Worm (Caenorhabditis elegans) whole organism, early embryonic: ENCODE measurements around the gene W03B1.9.

Source experiments
- aly-1 ChIP-seq: sonication (generic microtip); optimal IDR thresholded peaks from 2 replicates; lab custom pipeline; 2016; ENCODE audit warnings: missing genetic modification characterization, missing compliant biosample characterization
- ama-1 ChIP-seq: fragments of 150-350 bp; optimal IDR thresholded peaks from 2 replicates; lab custom pipeline; 2014
- ceh-13 ChIP-seq: fragments of 200-800 bp; sonication (Bioruptor generic); optimal IDR thresholded peaks from 2 replicates; lab custom pipeline; 2018; ENCODE audit warnings: mild to moderate bottlenecking, missing genetic modification characterization, missing compliant biosample characterization
- flt-1 ChIP-seq: fragments of 200-800 bp; sonication (Bioruptor generic); IDR thresholded peaks from 2 replicates; pipeline ENCODE4 v1.3.6; 2022; ENCODE audit warnings: missing genetic modification characterization, missing compliant biosample characterization
- hnd-1 ChIP-seq: sonication (generic microtip); optimal IDR thresholded peaks from 2 replicates; lab custom pipeline; 2016; ENCODE audit warnings: missing genetic modification characterization, missing compliant biosample characterization
- pes-1 ChIP-seq: fragments of 200-800 bp; sonication (Bioruptor generic); IDR thresholded peaks from 2 replicates; pipeline ENCODE4 v1.3.6; 2022; ENCODE audit warnings: missing genetic modification reagents, missing genetic modification characterization, missing compliant biosample characterization
- scrt-1 ChIP-seq: fragments of 200-800 bp; sonication (Bioruptor generic); IDR thresholded peaks from 2 replicates; pipeline ENCODE4 v1.3.6; 2022; ENCODE audit warnings: missing genetic modification characterization, missing compliant biosample characterization
- tra-4 ChIP-seq: sonication (generic microtip); optimal IDR thresholded peaks from 2 replicates; lab custom pipeline; 2017; ENCODE audit warnings: missing genetic modification characterization, missing compliant biosample characterization

- no peak for TF ChIP-seq hnd-1 (tag; lab: Kevin White, UChicago)
- no peak for TF ChIP-seq ama-1 (lab: Kevin White, UChicago)
- TF ChIP-seq ceh-13 = no peak
- no peak for TF ChIP-seq tra-4
- no peak for TF ChIP-seq scrt-1 (GFP tag; lab: Robert Waterston, UW)
- no peak for TF ChIP-seq pes-1 (GFP tag; lab: Robert Waterston, UW)
- TF ChIP-seq aly-1 (tag; lab: Kevin White, UChicago) = no peak
- no peak for TF ChIP-seq flt-1 (GFP tag; lab: Robert Waterston, UW)
These were observed 37.2 kb upstream of the W03B1.9 start, which contains the start of gene ell-1 for ce11 chrIV:4393942-4394460.
